Worm (Caenorhabditis elegans): ENCODE measurements around the gene srm-5.

DNA sequence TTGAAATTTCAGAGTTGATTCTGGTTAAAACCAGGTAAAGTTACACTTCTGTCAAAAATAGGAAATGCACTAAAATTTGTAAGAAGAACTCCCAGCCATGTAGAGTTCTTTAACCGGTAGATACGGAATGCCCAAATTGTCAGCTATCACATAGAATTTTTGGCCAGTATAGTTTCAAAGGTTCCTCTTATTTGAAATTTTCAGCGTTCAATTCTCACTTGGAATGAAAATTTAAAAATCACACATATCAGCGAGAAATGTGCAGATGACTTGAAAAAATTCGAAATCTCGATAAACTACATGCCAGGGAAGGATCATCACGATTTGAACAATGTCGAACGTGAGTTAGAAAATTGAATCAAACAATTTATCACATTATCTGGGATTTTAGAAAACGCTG, 38.5 kb upstream of the srm-5 start, which contains the start of gene F14D7.3:
- no peak for TF ChIP-seq ceh-82 (tag; optimal IDR thresholded peaks at IDR 0.05)
- no peak for TF ChIP-seq ztf-11 (tag; optimal IDR thresholded peaks at IDR 0.05)
- no peak for TF ChIP-seq pha-4 (tag; optimal IDR thresholded peaks at IDR 0.05)
- TF ChIP-seq ZK546.5 (tag; optimal IDR thresholded peaks at IDR 0.05) = no peak
- no peak for TF ChIP-seq ceh-16 (tag; optimal IDR thresholded peaks at IDR 0.05)
- TF ChIP-seq lin-39 (tag; optimal IDR thresholded peaks at IDR 0.05) = no peak
- TF ChIP-seq pqm-1 (tag; optimal IDR thresholded peaks at IDR 0.05) = no peak
- no peak for TF ChIP-seq elt-1 (tag; optimal IDR thresholded peaks at IDR 0.05)
- no peak for TF ChIP-seq fos-1 (tag; optimal IDR thresholded peaks at IDR 0.05)
